Fruit fly (Drosophila melanogaster) whole organism: ENCODE results near the gene Mhc.

Experiments used
- CG8478 ChIP-seq: fragments of >200 bp; optimal IDR thresholded peaks from 2 replicates; lab custom pipeline; 2018; ENCODE audit warnings: inconsistent platforms
- Dll ChIP-seq: fragments of >200 bp; optimal IDR thresholded peaks from 2 replicates; lab custom pipeline; 2017
- EcR ChIP-seq, 2 experiments: fragments of >200 bp; optimal IDR thresholded peaks; 2 replicates each; lab custom pipeline; 2017; ENCODE audit warnings: missing biosample characterization in 2 of 2, missing genetic modification characterization in 2 of 2, missing genetic modification reagents in 2 of 2
- pan ChIP-seq: fragments of >200 bp; optimal IDR thresholded peaks from 2 replicates; lab custom pipeline; 2017
- psq ChIP-seq: fragments of >200 bp; optimal IDR thresholded peaks from 2 replicates; lab custom pipeline; 2017
- usp ChIP-seq: fragments of >200 bp; optimal IDR thresholded peaks from 2 replicates; lab custom pipeline; 2017; ENCODE audit warnings: missing biosample characterization, missing genetic modification characterization, mixed read lengths

Gene Mhc

DNA sequence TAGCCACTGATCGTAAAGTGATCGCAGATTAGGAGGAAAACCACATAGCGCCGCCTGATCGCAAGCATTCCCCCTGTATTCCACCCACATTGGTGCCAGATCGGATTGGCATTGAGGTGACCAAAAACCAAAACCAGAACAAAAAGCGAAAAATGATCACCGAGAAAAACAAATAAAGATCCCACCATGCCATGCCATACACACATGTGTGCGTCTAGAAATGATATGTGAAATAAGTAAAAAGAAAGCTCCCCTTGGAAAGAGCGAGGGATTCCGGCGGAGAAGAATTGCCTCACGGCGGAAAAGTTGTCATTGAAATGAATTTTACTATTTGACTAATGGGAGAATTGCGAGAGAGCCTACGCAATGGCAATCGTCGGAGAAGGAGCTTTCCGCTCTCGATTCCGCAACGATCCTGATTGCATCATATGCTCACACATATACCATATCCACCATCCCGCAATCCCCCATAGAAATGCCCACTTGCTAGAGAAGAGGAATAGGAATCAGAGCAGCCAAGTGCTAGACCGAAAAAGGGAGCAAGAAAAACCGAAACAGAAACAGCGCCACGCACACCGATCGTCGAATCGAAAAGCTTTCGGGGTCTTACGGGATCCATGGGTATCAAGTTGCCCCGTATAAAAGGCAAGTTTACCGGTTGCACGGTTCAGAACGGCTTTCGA is at the start of gene Mhc:
Gene Mhc (plus strand): TSS at position 497 of the 683 bp plus-strand sequence.
- TF ChIP-seq psq (lab: Kevin White, UChicago), result no peak
- no peak for TF ChIP-seq EcR (GFP tag; optimal IDR thresholded peaks at IDR 0.05; lab: Kevin White, UChicago)
- TF ChIP-seq Dll (lab: Kevin White, UChicago), result no peak
- TF ChIP-seq pan (lab: Kevin White, UChicago), result no peak
- TF ChIP-seq usp (GFP tag; lab: Kevin White, UChicago), result no peak
- no peak for TF ChIP-seq CG8478 (lab: Kevin White, UChicago)

DNA sequence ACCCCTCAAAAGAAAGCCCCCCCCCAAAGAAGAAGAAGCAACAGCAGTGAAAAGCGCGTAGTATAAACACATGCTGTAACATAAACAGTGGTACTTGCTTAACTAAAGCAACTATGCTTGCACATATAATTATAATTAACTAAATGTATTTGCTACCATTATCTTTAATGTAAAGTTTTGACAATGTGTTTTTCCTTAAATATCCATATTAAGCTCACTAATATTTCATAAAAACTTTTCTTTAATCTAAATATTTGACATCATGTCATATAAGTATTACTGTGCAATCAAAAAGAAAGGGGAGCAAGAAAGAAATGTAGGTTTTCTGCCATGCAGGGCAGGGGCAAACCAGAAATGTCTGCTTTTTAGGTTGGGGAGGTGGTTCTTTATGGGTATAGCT is 49.6 kb upstream of the Mhc start:
- no peak for TF ChIP-seq usp (GFP tag; lab: Kevin White, UChicago)

DNA sequence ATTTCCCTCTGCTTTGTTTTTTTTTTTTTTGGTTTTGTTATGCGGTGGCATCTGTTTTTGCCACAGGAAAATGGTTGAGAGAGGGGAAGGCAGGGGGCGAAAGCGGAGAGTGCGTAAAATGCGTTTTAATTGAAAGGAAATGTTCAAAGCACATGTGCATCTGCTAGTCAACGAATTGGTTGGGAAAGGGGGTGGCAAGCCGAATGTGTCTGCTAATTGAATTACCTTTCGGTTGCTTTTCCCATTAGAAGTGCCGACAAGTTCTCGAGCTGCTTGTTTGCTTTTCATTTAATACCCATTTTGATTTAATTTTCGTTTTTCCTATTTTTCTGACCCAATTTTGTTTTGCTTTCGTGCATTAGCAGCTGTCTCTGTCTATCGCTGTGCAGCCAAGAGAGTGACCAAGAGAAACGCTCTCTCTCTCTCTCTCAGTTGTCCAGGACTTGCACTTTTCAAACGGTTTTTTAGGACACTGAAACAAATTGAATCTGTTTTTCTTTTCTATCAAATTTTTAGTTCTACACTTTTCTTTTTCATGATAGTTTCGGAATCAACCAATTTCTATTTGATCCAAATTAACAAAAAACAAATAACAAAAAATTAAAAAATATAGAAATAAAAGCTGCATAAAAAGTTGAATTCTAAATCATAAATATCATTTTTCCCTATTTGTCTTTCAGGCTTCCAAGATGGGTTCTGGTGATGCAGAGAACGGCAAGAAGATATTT is 47.8 kb upstream of the Mhc start:
- no peak for TF ChIP-seq CG8478 (lab: Kevin White, UChicago)
- TF ChIP-seq psq (lab: Kevin White, UChicago), result no peak
- TF ChIP-seq EcR (GFP tag; optimal IDR thresholded peaks at IDR 0.05; lab: Kevin White, UChicago), result no peak
- no peak for TF ChIP-seq usp (GFP tag; lab: Kevin White, UChicago)

DNA sequence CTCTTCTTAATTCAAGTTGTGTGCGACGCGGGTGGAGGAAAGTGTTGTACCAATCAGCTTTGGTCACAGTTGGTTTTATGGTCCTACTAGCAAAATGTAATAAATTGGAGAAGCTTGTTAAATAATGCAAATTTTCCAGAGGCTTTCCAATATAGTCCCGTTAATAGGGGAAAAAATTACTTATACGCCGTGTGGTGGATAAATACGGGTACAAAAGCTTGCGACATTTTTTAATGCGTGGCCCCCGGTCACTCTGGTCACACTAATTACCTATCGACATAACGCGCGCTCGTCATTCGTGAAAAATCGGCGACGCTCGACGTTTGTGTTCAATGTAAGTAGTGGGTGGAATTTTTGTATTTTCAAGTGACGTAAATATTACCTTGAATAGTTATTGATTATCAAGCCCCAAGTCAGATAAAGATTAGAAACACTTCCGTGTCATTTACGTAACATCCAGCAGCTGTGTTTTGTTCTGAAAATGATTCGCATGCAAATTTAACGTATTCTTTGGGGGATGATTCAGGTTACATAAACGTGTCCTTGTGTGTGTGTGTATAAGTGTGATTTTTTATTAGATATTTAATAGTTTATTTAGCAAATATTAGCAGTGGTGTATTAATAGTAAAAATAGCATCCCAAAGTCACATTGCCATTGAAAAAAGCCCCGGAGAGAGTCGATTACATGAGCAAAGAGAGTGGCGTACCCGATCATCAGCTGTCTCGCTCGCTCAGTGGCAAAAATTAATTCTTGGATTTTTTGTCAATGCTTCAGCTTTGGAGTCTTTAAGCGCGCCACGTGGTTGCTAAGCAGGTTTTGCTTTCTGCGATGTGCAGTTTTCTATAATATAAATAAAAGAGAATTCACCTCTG is 46.5 kb upstream of the Mhc start, which contains the start of gene Cyt-c-p:
Gene Cyt-c-p (plus strand): TSS at position 290 of the 873 bp plus-strand sequence.
- TF ChIP-seq EcR (GFP tag; optimal IDR thresholded peaks at IDR 0.05; lab: Kevin White, UChicago) (no peak), psq (lab: Kevin White, UChicago) (no peak), usp (GFP tag; lab: Kevin White, UChicago) (no peak), CG8478 (lab: Kevin White, UChicago) (no peak)

DNA sequence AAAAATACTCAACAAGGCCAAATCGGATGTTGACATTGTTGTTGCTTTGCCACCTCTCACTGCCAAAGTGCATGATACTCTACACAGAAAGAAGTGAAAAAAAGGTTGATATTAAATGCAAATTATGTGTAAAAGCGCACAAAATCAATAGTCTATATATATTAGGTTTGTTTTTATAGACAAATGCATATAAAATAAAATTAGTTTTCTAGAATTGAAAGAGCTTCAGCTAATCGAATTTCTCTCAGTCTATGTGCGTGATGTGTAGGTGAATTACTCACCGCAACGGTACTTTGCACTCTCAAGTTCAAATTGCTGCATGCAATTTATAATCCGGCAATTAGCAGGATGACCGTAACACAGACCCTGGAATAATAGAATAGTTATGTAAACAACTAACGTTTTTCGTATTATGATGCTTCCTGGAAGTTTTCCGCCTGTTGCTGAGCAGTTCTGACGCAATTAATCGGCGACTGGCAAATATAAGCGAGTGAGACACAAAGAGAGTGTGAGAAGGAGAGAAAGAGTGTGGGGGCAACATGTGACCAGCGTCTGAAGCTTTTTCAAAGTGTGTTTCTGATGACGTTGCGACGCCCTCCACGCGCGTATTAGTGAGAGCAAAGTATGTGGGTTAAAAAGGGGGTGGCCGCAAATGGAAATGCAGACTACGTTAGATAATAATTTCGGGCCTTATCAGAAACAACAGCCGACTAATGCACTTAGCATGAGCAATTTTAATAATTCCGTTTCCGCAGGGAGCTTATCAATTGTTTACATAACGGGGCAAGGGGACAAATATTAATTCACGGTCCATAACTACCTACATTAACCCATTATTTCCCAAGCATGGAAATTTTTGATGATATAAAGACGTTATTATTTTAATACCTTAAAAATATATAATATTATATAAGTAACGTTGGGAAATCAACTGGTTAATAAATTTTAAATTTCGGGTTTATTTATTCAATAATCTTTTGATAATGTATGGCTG is 45.4 kb upstream of the Mhc start:
- TF ChIP-seq Dll (lab: Kevin White, UChicago), result no peak
- no peak for TF ChIP-seq pan (lab: Kevin White, UChicago)
- TF ChIP-seq psq (lab: Kevin White, UChicago), result no peak
- TF ChIP-seq usp (GFP tag; lab: Kevin White, UChicago), result no peak
- TF ChIP-seq CG8478 (lab: Kevin White, UChicago), result no peak
- no peak for TF ChIP-seq EcR (GFP tag; optimal IDR thresholded peaks at IDR 0.05; lab: Kevin White, UChicago)

DNA sequence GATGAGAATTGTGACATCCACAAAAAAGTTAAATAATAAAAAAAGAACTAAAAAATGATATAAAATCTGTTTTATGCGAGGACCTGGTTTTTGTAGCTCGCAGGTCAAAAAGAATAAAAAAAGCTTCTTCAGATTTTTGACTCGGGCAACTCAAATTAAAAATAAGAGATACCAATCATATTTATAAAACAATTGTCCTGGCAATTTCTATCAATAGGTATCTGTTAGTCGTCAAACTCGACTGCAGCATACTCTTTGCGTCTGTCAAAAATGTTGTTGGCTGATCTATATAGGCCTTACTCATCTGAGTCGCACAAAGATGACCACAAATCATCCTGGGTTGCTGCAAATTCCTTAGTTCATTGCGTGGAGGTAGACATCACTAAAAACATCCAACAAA is 43.8 kb upstream of the Mhc start:
- TF ChIP-seq usp (GFP tag; lab: Kevin White, UChicago) (no peak), pan (lab: Kevin White, UChicago) (no peak), CG8478 (lab: Kevin White, UChicago) (no peak)

DNA sequence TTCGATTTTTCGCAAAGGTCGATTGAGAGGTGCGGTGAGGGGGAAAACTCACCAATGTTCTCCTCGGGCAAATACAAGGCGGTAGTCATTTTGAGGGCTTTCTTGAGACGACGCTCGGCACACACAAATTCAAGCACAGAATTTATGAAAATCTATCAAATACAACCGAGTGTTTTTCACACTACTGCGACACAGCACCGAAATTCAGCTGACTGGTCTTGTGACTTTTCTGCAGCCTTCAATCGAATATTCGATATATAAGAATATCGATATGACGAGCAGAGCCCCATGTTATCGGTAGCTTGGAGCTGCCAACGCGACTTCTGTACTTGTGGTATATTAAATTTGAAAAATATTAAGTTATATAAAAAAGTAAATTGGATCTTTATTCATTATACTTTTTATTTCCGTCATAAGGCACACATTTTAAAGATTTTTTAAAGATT is 38.8 kb upstream of the Mhc start, which contains the start of gene VhaSFD:
Gene VhaSFD (minus strand): TSS at position 249 of the 446 bp plus-strand sequence.
- no peak for TF ChIP-seq pan (lab: Kevin White, UChicago)
- TF ChIP-seq usp (GFP tag; lab: Kevin White, UChicago), result no peak
- no peak for TF ChIP-seq CG8478 (lab: Kevin White, UChicago)

DNA sequence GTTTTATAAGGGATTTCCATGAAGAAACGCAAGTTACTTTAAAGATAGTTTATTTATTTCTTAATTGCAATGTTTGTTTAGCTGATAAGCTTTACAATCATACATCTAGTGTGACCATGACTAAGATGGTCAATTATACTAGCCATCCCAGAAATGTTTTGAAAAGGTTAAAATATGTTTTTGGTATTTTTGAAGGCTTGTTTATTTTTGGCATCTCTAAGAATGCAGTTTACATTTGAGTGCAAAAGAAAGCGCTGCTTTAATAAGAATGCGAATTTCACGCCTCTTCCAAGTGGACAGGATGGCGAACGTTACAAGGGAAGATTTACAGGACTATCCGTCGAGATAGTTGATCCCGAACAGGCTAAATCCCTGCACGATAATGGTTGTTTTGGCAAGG is 36.8 kb upstream of the Mhc start, which contains the start of gene Tsen2:
Gene Tsen2 (plus strand): TSS at position 222 of the 400 bp plus-strand sequence.
- no peak for TF ChIP-seq EcR (GFP tag; optimal IDR thresholded peaks at IDR 0.05; lab: Kevin White, UChicago)
- TF ChIP-seq pan (lab: Kevin White, UChicago), result no peak
- TF ChIP-seq CG8478 (lab: Kevin White, UChicago), result no peak
- no peak for TF ChIP-seq usp (GFP tag; lab: Kevin White, UChicago)
- no peak for TF ChIP-seq psq (lab: Kevin White, UChicago)
- no peak for TF ChIP-seq Dll (lab: Kevin White, UChicago)

DNA sequence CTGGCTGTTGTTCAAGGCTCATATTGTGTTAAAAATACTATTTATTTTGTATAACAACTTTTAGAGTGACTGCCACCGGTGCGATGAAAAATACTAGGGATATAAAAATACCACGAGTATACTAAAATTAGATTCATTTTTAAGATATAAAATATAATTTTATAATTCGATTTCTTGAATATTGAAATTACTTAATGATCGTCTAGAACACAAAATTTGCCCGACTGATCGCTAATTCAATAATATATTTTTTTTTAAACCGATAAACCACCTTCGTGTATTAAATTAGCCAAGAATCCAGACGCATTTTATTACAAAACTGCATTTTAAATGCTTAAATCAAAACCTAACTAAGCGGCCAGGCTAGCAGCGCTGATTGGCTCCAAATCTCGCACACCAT is 35.4 kb upstream of the Mhc start, which contains the start of gene CG17996:
Gene CG17996 (minus strand): TSS at position 101 of the 400 bp plus-strand sequence.
- TF ChIP-seq EcR (GFP tag; optimal IDR thresholded peaks at IDR 0.05; lab: Kevin White, UChicago), result no peak
- TF ChIP-seq Dll (lab: Kevin White, UChicago), result no peak
- TF ChIP-seq pan (lab: Kevin White, UChicago), result no peak
- no peak for TF ChIP-seq CG8478 (lab: Kevin White, UChicago)

DNA sequence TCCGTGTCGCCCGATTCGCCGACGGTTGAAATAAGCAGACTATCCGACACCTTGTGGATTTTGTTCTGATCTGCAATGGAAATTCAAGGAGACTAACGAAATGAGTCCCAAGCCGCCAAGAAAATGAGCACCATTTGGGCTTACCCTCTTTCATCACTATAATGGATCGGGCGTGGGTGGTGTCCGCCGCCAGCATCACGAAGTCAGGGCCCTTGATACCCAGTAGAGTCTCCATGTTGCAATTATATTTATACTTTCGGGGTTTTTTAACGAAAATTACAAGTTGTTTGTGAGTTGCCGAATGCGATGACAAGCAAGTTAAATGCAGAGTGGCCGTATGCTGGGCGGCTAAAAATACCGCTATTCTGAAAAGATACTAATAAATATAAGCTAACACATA is 34.6 kb upstream of the Mhc start, which contains the start of gene Prosbeta4:
Gene Prosbeta4 (minus strand): TSS at position 335 of the 400 bp plus-strand sequence.
- TF ChIP-seq pan (lab: Kevin White, UChicago), result no peak
- no peak for TF ChIP-seq usp (GFP tag; lab: Kevin White, UChicago)
- TF ChIP-seq psq (lab: Kevin White, UChicago), result no peak
- TF ChIP-seq Dll (lab: Kevin White, UChicago), result no peak
- no peak for TF ChIP-seq CG8478 (lab: Kevin White, UChicago)
- TF ChIP-seq EcR (GFP tag; optimal IDR thresholded peaks at IDR 0.05; lab: Kevin White, UChicago), result no peak
